Worm (Caenorhabditis elegans) whole organism, mixed stage, embryonic: ENCODE data around the gene Y38H8A.4.

ENCODE experiments used
- M03D4.4 ChIP-seq: sonication (generic microtip); optimal IDR thresholded peaks from 2 replicates; lab custom pipeline; 2017; ENCODE audit warnings: mild to moderate bottlenecking, missing genetic modification characterization, missing compliant biosample characterization
- blmp-1 ChIP-seq: fragments of 150-350 bp; optimal IDR thresholded peaks from 2 replicates; lab custom pipeline; 2014; ENCODE audit warnings: missing biosample characterization, missing genetic modification characterization
- ceh-83 ChIP-seq: fragments of 200-800 bp; sonication (Bioruptor generic); optimal IDR thresholded peaks from 2 replicates; lab custom pipeline; 2018; ENCODE audit warnings: mild to moderate bottlenecking, missing genetic modification characterization, missing compliant biosample characterization
- ces-1 ChIP-seq: fragments of 150-350 bp; optimal IDR thresholded peaks from 2 replicates; lab custom pipeline; 2014; ENCODE audit warnings: missing biosample characterization, missing genetic modification reagents, missing genetic modification characterization
- cnd-1 ChIP-seq: fragments of 200-800 bp; sonication (Bioruptor generic); optimal IDR thresholded peaks from 2 replicates; lab custom pipeline; 2018; ENCODE audit warnings: mild to moderate bottlenecking, missing genetic modification characterization, missing compliant biosample characterization
- drap-1 ChIP-seq: fragments of 200-800 bp; sonication (Bioruptor generic); optimal IDR thresholded peaks from 3 replicates; lab custom pipeline; 2018; ENCODE audit warnings: mild to moderate bottlenecking, missing genetic modification characterization, missing compliant biosample characterization
- elt-1 ChIP-seq: sonication (generic microtip); optimal IDR thresholded peaks from 2 replicates; lab custom pipeline; 2017; ENCODE audit warnings: missing genetic modification characterization, mild to moderate bottlenecking, missing compliant biosample characterization, antibody characterized with exemption, moderate library complexity, borderline replicate concordance; ENCODE audit not compliant: insufficient read depth
- elt-3 ChIP-seq: fragments of 150-350 bp; optimal IDR thresholded peaks from 2 replicates; lab custom pipeline; 2014; ENCODE audit warnings: missing biosample characterization, missing genetic modification characterization
- flh-1 ChIP-seq: fragments of 200-800 bp; sonication (Bioruptor generic); optimal IDR thresholded peaks from 2 replicates; lab custom pipeline; 2018; ENCODE audit warnings: mild to moderate bottlenecking, missing genetic modification characterization, moderate library complexity, missing compliant biosample characterization
- ham-2 ChIP-seq: fragments of 200-800 bp; sonication (Bioruptor generic); optimal IDR thresholded peaks from 2 replicates; lab custom pipeline; 2018; ENCODE audit warnings: mild to moderate bottlenecking, missing genetic modification characterization, missing compliant biosample characterization
- hlh-1 ChIP-seq: fragments of 150-350 bp; optimal IDR thresholded peaks from 2 replicates; lab custom pipeline; 2014; ENCODE audit warnings: missing biosample characterization, missing genetic modification reagents, missing genetic modification characterization
- lin-13 ChIP-seq: fragments of 150-350 bp; optimal IDR thresholded peaks from 2 replicates; lab custom pipeline; 2014; ENCODE audit warnings: missing biosample characterization, missing genetic modification characterization
- lin-32 ChIP-seq: fragments of 200-800 bp; sonication (Bioruptor generic); optimal IDR thresholded peaks from 2 replicates; lab custom pipeline; 2018; ENCODE audit warnings: mild to moderate bottlenecking, missing genetic modification characterization, missing compliant biosample characterization
- lsy-2 ChIP-seq: fragments of 150-350 bp; optimal IDR thresholded peaks from 2 replicates; lab custom pipeline; 2014; ENCODE audit warnings: missing biosample characterization, missing genetic modification characterization
- mab-5 ChIP-seq: fragments of 150-350 bp; optimal IDR thresholded peaks from 2 replicates; lab custom pipeline; 2014; ENCODE audit warnings: missing biosample characterization, missing genetic modification characterization
- mep-1 ChIP-seq: fragments of 150-350 bp; optimal IDR thresholded peaks from 2 replicates; lab custom pipeline; 2017; ENCODE audit warnings: missing biosample characterization, missing genetic modification reagents, missing genetic modification characterization, inconsistent platforms
- mls-2 ChIP-seq: sonication (generic microtip); optimal IDR thresholded peaks from 2 replicates; lab custom pipeline; 2016; ENCODE audit warnings: mild to moderate bottlenecking, missing genetic modification characterization, moderate library complexity, missing compliant biosample characterization
- nhr-12 ChIP-seq: fragments of 150-350 bp; optimal IDR thresholded peaks from 2 replicates; lab custom pipeline; 2014; ENCODE audit warnings: missing biosample characterization, missing genetic modification characterization
- nhr-2 ChIP-seq: fragments of 150-350 bp; optimal IDR thresholded peaks from 2 replicates; lab custom pipeline; 2014; ENCODE audit warnings: missing biosample characterization, missing genetic modification characterization
- nhr-237 ChIP-seq: fragments of 150-350 bp; optimal IDR thresholded peaks from 2 replicates; lab custom pipeline; 2014; ENCODE audit warnings: missing biosample characterization, missing genetic modification characterization
- nhr-28 ChIP-seq: fragments of 150-350 bp; optimal IDR thresholded peaks from 2 replicates; lab custom pipeline; 2014; ENCODE audit warnings: missing biosample characterization, missing genetic modification characterization
- nhr-76 ChIP-seq: sonication (generic microtip); optimal IDR thresholded peaks from 2 replicates; lab custom pipeline; 2017; ENCODE audit warnings: missing biosample characterization, missing genetic modification characterization
- pha-4 ChIP-seq: fragments of 150-350 bp; optimal IDR thresholded peaks from 2 replicates; lab custom pipeline; 2018; ENCODE audit warnings: missing biosample characterization, missing genetic modification reagents, missing genetic modification characterization
- snpc-4 ChIP-seq: fragments of 150-350 bp; optimal IDR thresholded peaks from 2 replicates; lab custom pipeline; 2014; ENCODE audit warnings: missing biosample characterization, missing genetic modification characterization
- tbx-8 ChIP-seq: fragments of 200-800 bp; sonication (Bioruptor generic); optimal IDR thresholded peaks from 2 replicates; lab custom pipeline; 2018; ENCODE audit warnings: mild to moderate bottlenecking, missing genetic modification characterization, moderate library complexity, missing compliant biosample characterization
- unc-120 ChIP-seq: sonication (generic microtip); optimal IDR thresholded peaks from 2 replicates; lab custom pipeline; 2017; ENCODE audit warnings: missing genetic modification characterization, missing compliant biosample characterization; ENCODE audit not compliant: poor library complexity, severe bottlenecking
- unc-39 ChIP-seq: fragments of 150-350 bp; optimal IDR thresholded peaks from 2 replicates; lab custom pipeline; 2014; ENCODE audit warnings: missing biosample characterization, missing genetic modification characterization
- unc-62 ChIP-seq: fragments of 150-350 bp; optimal IDR thresholded peaks from 2 replicates; lab custom pipeline; 2014; ENCODE audit warnings: missing biosample characterization, missing genetic modification reagents, missing genetic modification characterization
- zip-8 ChIP-seq: fragments of 150-350 bp; optimal IDR thresholded peaks from 2 replicates; lab custom pipeline; 2014; ENCODE audit warnings: missing biosample characterization, missing genetic modification characterization
- ztf-11 ChIP-seq: fragments of 150-350 bp; optimal IDR thresholded peaks from 2 replicates; lab custom pipeline; 2014; ENCODE audit warnings: missing biosample characterization, missing genetic modification characterization

Gene Y38H8A.4

DNA sequence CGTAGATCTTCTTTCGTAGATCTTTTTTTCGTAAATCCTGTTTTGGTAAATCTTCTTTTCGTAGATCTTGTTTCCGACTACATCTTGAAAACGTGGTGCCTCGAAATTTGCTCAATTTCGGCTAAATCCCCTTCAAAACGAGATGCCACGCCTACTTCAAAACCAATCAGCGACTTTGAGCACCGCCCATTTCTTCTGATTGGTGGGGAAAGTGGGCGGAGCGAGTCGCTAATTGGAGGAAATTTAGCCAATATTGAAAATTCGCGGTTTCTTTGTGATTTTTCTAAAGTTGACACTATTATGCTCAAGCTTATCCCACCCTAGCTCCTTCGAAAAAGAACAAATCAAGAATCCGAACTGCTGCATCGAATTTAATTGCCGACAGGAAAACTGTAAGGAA is 15.4 kb upstream of the Y38H8A.4 start:
- no peak for TF ChIP-seq unc-120 (tag; lab: Kevin White, UChicago)
- TF ChIP-seq tbx-8 (GFP tag; lab: Kevin White, UChicago): no peak
- no peak for TF ChIP-seq ces-1 (GFP tag; lab: Kevin White, UChicago)
- TF ChIP-seq drap-1 (GFP tag; lab: Kevin White, UChicago): no peak
- no peak for TF ChIP-seq elt-1 (tag; lab: Kevin White, UChicago)
- TF ChIP-seq ceh-83 (GFP tag; lab: Kevin White, UChicago): no peak
- TF ChIP-seq snpc-4 (tag; lab: Kevin White, UChicago): no peak
- no peak for TF ChIP-seq cnd-1 (tag; lab: Kevin White, UChicago)
- no peak for TF ChIP-seq lsy-2 (tag; lab: Kevin White, UChicago)
- no peak for TF ChIP-seq nhr-28 (tag; lab: Kevin White, UChicago)
- no peak for TF ChIP-seq zip-8
- no peak for TF ChIP-seq lin-32 (GFP tag; lab: Kevin White, UChicago)
- no peak for TF ChIP-seq mep-1 (tag; lab: Kevin White, UChicago)
- no peak for TF ChIP-seq flh-1 (GFP tag; lab: Kevin White, UChicago)
- no peak for TF ChIP-seq mab-5 (tag; lab: Kevin White, UChicago)
- TF ChIP-seq nhr-12: no peak
- no peak for TF ChIP-seq nhr-237 (tag; lab: Kevin White, UChicago)
- TF ChIP-seq unc-39: no peak
- TF ChIP-seq ztf-11 (tag; lab: Kevin White, UChicago): no peak

- no peak for TF ChIP-seq M03D4.4 (tag; lab: Kevin White, UChicago)
- TF ChIP-seq zip-8: no peak
- TF ChIP-seq flh-1 (GFP tag; lab: Kevin White, UChicago): no peak
- no peak for TF ChIP-seq mab-5 (tag; lab: Kevin White, UChicago)
- no peak for TF ChIP-seq pha-4
- TF ChIP-seq lin-32 (GFP tag; lab: Kevin White, UChicago): no peak
- TF ChIP-seq nhr-28 (tag; lab: Kevin White, UChicago): no peak
- TF ChIP-seq unc-39: no peak
- no peak for TF ChIP-seq ces-1 (GFP tag; lab: Kevin White, UChicago)
- no peak for TF ChIP-seq mls-2 (tag; lab: Kevin White, UChicago)
- TF ChIP-seq ham-2: no peak
- TF ChIP-seq nhr-237 (tag; lab: Kevin White, UChicago): no peak
- no peak for TF ChIP-seq drap-1 (GFP tag; lab: Kevin White, UChicago)
- no peak for TF ChIP-seq blmp-1
Observed at ce11 chrIV:13487019-13487418, 14.8 kb upstream of the Y38H8A.4 start.

ce11 chrIV:13483596-13483995 is 11.4 kb upstream of the Y38H8A.4 start:
- TF ChIP-seq mls-2 (tag; lab: Kevin White, UChicago): no peak
- no peak for TF ChIP-seq elt-1 (tag; lab: Kevin White, UChicago)
- TF ChIP-seq lin-32 (GFP tag; lab: Kevin White, UChicago): no peak
- TF ChIP-seq unc-120 (tag; lab: Kevin White, UChicago): no peak

DNA sequence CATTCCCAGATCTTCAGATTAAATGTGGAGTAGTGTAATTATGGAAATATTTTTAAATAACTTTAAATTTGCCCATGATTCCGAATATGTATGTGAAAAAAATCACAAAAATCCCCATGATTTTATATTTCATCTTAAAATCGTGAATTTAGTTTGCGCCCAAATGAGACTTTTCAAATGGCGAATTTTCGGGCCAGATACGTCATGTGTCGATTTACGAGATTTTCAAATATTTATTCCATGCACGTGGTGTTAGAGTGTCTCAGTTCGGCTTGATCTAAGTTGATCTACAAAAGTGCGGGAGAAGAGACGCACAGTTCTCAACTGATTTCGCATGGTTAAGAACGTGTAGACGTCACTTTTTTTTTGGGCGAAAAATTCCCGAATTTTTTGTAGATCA is 10.3 kb upstream of the Y38H8A.4 start, which contains the start of gene Y38H8A.1:
Y38H8A.1 (plus strand) TSS at position 301 of the 400 bp plus-strand sequence.
- TF ChIP-seq ces-1 (GFP tag; lab: Kevin White, UChicago): no peak

DNA sequence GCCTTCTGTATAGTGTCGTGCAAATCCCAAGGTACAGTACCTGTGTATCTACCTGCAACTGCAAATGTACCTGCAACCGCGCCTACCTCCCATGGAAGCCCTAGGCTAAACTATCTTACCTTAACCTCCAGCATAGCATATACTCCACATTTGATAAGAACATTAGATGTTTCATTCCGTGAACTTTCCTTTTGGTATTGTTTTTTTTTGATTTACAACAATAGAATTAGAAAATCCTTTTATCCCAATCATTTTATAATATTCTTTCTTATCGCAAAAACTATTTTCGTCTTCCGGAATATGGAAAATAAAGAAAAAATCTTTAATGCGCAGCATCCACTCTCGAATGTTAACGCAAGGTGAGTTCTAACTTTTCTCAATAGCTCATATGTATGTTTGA is 2.0 kb upstream of the Y38H8A.4 start, which contains the start of gene Y38H8A.2:
Y38H8A.2 (plus strand) TSS at position 301 of the 400 bp plus-strand sequence.
- TF ChIP-seq tbx-8 (GFP tag; lab: Kevin White, UChicago): no peak
- TF ChIP-seq blmp-1: no peak
- TF ChIP-seq elt-1 (tag; lab: Kevin White, UChicago): no peak
- TF ChIP-seq unc-120 (tag; lab: Kevin White, UChicago): no peak
- no peak for TF ChIP-seq pha-4
- TF ChIP-seq nhr-2 (tag; lab: Kevin White, UChicago): no peak
- TF ChIP-seq elt-3 (tag; lab: Kevin White, UChicago): no peak
- TF ChIP-seq lsy-2 (tag; lab: Kevin White, UChicago): no peak
- TF ChIP-seq M03D4.4 (tag; lab: Kevin White, UChicago): no peak
- no peak for TF ChIP-seq ces-1 (GFP tag; lab: Kevin White, UChicago)
- TF ChIP-seq hlh-1 (tag; lab: Kevin White, UChicago): no peak
- no peak for TF ChIP-seq nhr-76 (tag; lab: Kevin White, UChicago)
- TF ChIP-seq mab-5 (tag; lab: Kevin White, UChicago): no peak
- TF ChIP-seq snpc-4 (tag; lab: Kevin White, UChicago): no peak
- TF ChIP-seq cnd-1 (tag; lab: Kevin White, UChicago): no peak
- no peak for TF ChIP-seq ztf-11 (tag; lab: Kevin White, UChicago)
- no peak for TF ChIP-seq unc-62 (GFP tag; lab: Kevin White, UChicago)
- TF ChIP-seq unc-39: no peak
- no peak for TF ChIP-seq ham-2
- no peak for TF ChIP-seq lin-13 (tag; lab: Kevin White, UChicago)
